Fruit fly (Drosophila melanogaster) whole organism, embryonic: ENCODE measurements around the gene slow.

Experiments used
- Asciz ChIP-seq: fragments of 200-800 bp; sonication (Bioruptor generic); optimal IDR thresholded peaks from 2 replicates; lab custom pipeline; 2017; ENCODE audit warnings: missing biosample characterization, mild to moderate bottlenecking, missing genetic modification characterization, missing genetic modification reagents
- Blimp-1 ChIP-seq: fragments of 200-800 bp; sonication (Bioruptor generic); optimal IDR thresholded peaks from 3 replicates; lab custom pipeline; 2018; ENCODE audit warnings: missing biosample characterization, missing genetic modification characterization, mild to moderate bottlenecking, moderate library complexity, missing genetic modification reagents
- CG10209 ChIP-seq: fragments of 200-800 bp; sonication (Bioruptor generic); optimal IDR thresholded peaks from 3 replicates; lab custom pipeline; 2017; ENCODE audit warnings: missing biosample characterization, mild to moderate bottlenecking, missing genetic modification characterization, missing genetic modification reagents
- CG11723 ChIP-seq: fragments of 200-800 bp; sonication (Bioruptor generic); optimal IDR thresholded peaks from 2 replicates; lab custom pipeline; 2017; ENCODE audit warnings: missing biosample characterization, mild to moderate bottlenecking, missing genetic modification characterization
- CG1233 ChIP-seq: fragments of 200-800 bp; sonication (Bioruptor generic); optimal IDR thresholded peaks from 4 replicates; lab custom pipeline; 2018; ENCODE audit warnings: missing biosample characterization, mild to moderate bottlenecking, missing genetic modification characterization
- CG15514 ChIP-seq: fragments of 200-800 bp; sonication (Bioruptor generic); optimal IDR thresholded peaks from 3 replicates; lab custom pipeline; 2017; ENCODE audit warnings: missing biosample characterization, missing genetic modification characterization, mild to moderate bottlenecking, moderate library complexity, missing genetic modification reagents
- CG17361 ChIP-seq: fragments of 200-800 bp; sonication (Bioruptor generic); IDR thresholded peaks from 3 replicates; pipeline ENCODE4 v1.3.6; 2022; ENCODE audit warnings: missing biosample characterization, missing genetic modification characterization
- CG17829 ChIP-seq: fragments of 200-800 bp; optimal IDR thresholded peaks from 2 replicates; lab custom pipeline; 2019; ENCODE audit warnings: missing biosample characterization, mild to moderate bottlenecking, missing genetic modification characterization, moderate library complexity
- CG1792 ChIP-seq: fragments of 200-800 bp; sonication (Bioruptor generic); optimal IDR thresholded peaks from 2 replicates; lab custom pipeline; 2016; ENCODE audit warnings: missing biosample characterization, missing genetic modification characterization
- CG2889 ChIP-seq: fragments of 200-800 bp; sonication (Bioruptor generic); IDR thresholded peaks from 3 replicates; pipeline ENCODE4 v1.3.6; 2022; ENCODE audit warnings: missing biosample characterization, missing genetic modification characterization
- CG30431 ChIP-seq: fragments of 200-800 bp; sonication (Bioruptor generic); optimal IDR thresholded peaks from 2 replicates; lab custom pipeline; 2017; ENCODE audit warnings: missing biosample characterization, missing genetic modification characterization
- CG3847 ChIP-seq: fragments of 200-800 bp; sonication (Bioruptor generic); IDR thresholded peaks from 2 replicates; pipeline ENCODE4 v1.3.6; 2022; ENCODE audit warnings: missing biosample characterization, missing genetic modification characterization
- CG4282 ChIP-seq: fragments of 200-800 bp; sonication (Bioruptor generic); optimal IDR thresholded peaks from 2 replicates; lab custom pipeline; 2016; ENCODE audit warnings: missing biosample characterization, missing genetic modification characterization
- CG6765 ChIP-seq: fragments of 200-800 bp; sonication (Bioruptor generic); optimal IDR thresholded peaks from 3 replicates; lab custom pipeline; 2017; ENCODE audit warnings: missing biosample characterization, mild to moderate bottlenecking, missing genetic modification characterization
- CG7271 ChIP-seq: fragments of 200-800 bp; sonication (Bioruptor generic); optimal IDR thresholded peaks from 2 replicates; lab custom pipeline; 2018; ENCODE audit warnings: missing biosample characterization, mild to moderate bottlenecking, missing genetic modification characterization, moderate library complexity
- CG7963 ChIP-seq: fragments of 200-800 bp; sonication (Bioruptor generic); IDR thresholded peaks from 3 replicates; pipeline ENCODE4 v1.3.6; 2022; ENCODE audit warnings: missing biosample characterization, missing genetic modification characterization; ENCODE audit not compliant: partially characterized antibody
- CG8924 ChIP-seq: fragments of 200-800 bp; optimal IDR thresholded peaks from 3 replicates; lab custom pipeline; 2019; ENCODE audit warnings: missing biosample characterization, mild to moderate bottlenecking, missing genetic modification characterization, moderate library complexity
- CG9215 ChIP-seq: fragments of 200-800 bp; sonication (Bioruptor generic); IDR thresholded peaks from 2 replicates; pipeline ENCODE4 v1.3.6; 2022; ENCODE audit warnings: missing biosample characterization, missing genetic modification characterization
- Drgx ChIP-seq: fragments of 200-800 bp; sonication (Bioruptor generic); IDR thresholded peaks from 2 replicates; pipeline ENCODE4 v1.3.6; 2022; ENCODE audit warnings: missing biosample characterization, missing genetic modification characterization
- E2f1 ChIP-seq: fragments of 200-800 bp; sonication (Bioruptor generic); IDR thresholded peaks from 2 replicates; pipeline ENCODE4 v1.3.6; 2022; ENCODE audit warnings: missing biosample characterization, missing genetic modification characterization
- Elba2 ChIP-seq: fragments of 200-800 bp; sonication (Bioruptor generic); optimal IDR thresholded peaks from 3 replicates; lab custom pipeline; 2016; ENCODE audit warnings: missing biosample characterization, missing genetic modification characterization
- GATAe ChIP-seq: fragments of 200-800 bp; sonication (Bioruptor generic); conservative IDR thresholded peaks from 2 replicates; pipeline ENCODE4 v1.3.6; 2022; ENCODE audit warnings: missing biosample characterization, missing genetic modification characterization
- H15 ChIP-seq: fragments of 200-800 bp; sonication (Bioruptor generic); IDR thresholded peaks from 3 replicates; pipeline ENCODE4 v1.3.6; 2022; ENCODE audit warnings: missing biosample characterization, missing genetic modification characterization
- H2.0 ChIP-seq: fragments of 200-800 bp; sonication (Bioruptor generic); IDR thresholded peaks from 2 replicates; pipeline ENCODE4 v1.3.6; 2022; ENCODE audit warnings: missing biosample characterization, missing genetic modification characterization
- Hmx ChIP-seq: fragments of 200-800 bp; sonication (Bioruptor generic); optimal IDR thresholded peaks from 2 replicates; lab custom pipeline; 2016; ENCODE audit warnings: missing biosample characterization, missing genetic modification characterization
- Hr39 ChIP-seq: fragments of >200 bp; optimal IDR thresholded peaks from 2 replicates; lab custom pipeline; 2017
- Lhr ChIP-seq: fragments of 200-800 bp; sonication (Bioruptor generic); optimal IDR thresholded peaks from 3 replicates; lab custom pipeline; 2017; ENCODE audit warnings: mild to moderate bottlenecking, missing biosample characterization, missing genetic modification reagents, missing genetic modification characterization
- Mrtf ChIP-seq: fragments of 200-800 bp; sonication (Bioruptor generic); IDR thresholded peaks from 3 replicates; pipeline ENCODE4 v1.3.6; 2022; ENCODE audit warnings: missing biosample characterization, missing genetic modification characterization
- NC2α ChIP-seq: fragments of 200-800 bp; sonication (Bioruptor generic); optimal IDR thresholded peaks from 2 replicates; lab custom pipeline; 2016; ENCODE audit warnings: missing biosample characterization, missing genetic modification characterization
- Ravus ChIP-seq: fragments of 200-800 bp; sonication (Bioruptor generic); IDR thresholded peaks from 2 replicates; pipeline ENCODE4 v1.3.6; 2022; ENCODE audit warnings: missing biosample characterization, missing genetic modification characterization
- Sry-β ChIP-seq: fragments of 200-800 bp; sonication (Bioruptor generic); optimal IDR thresholded peaks from 2 replicates; lab custom pipeline; 2018; ENCODE audit warnings: missing biosample characterization, mild to moderate bottlenecking, missing genetic modification characterization, moderate library complexity
- Xbp1 ChIP-seq: fragments of 200-800 bp; sonication (Bioruptor generic); optimal IDR thresholded peaks from 3 replicates; lab custom pipeline; 2016; ENCODE audit warnings: missing biosample characterization, mild to moderate bottlenecking, missing genetic modification characterization
- abd-A ChIP-seq: fragments of 200-800 bp; sonication (Bioruptor generic); optimal IDR thresholded peaks from 3 replicates; lab custom pipeline; 2019; ENCODE audit warnings: missing biosample characterization, mild to moderate bottlenecking, missing genetic modification characterization, moderate library complexity
- al ChIP-seq: fragments of 200-800 bp; sonication (Bioruptor generic); IDR thresholded peaks from 2 replicates; pipeline ENCODE4 v1.3.6; 2022; ENCODE audit warnings: missing biosample characterization, missing genetic modification characterization
- ara ChIP-seq: fragments of 200-800 bp; sonication (Bioruptor generic); IDR thresholded peaks from 2 replicates; pipeline ENCODE4 v1.3.6; 2022; ENCODE audit warnings: missing biosample characterization, missing genetic modification characterization
- bbx ChIP-seq: fragments of 200-800 bp; sonication (Bioruptor generic); IDR thresholded peaks from 2 replicates; pipeline ENCODE4 v1.3.6; 2022; ENCODE audit warnings: missing biosample characterization, missing genetic modification characterization; ENCODE audit not compliant: partially characterized antibody
- dimm ChIP-seq: fragments of 200-800 bp; sonication (Bioruptor generic); IDR thresholded peaks from 2 replicates; pipeline ENCODE4 v1.3.6; 2022; ENCODE audit warnings: missing biosample characterization, missing genetic modification characterization
- dpn ChIP-seq, 2 experiments: fragments of 200-800 bp; sonication (Bioruptor generic); optimal IDR thresholded peaks; 3 replicates each; lab custom pipeline; 2016; ENCODE audit warnings: missing biosample characterization in 2 of 2, missing genetic modification characterization in 2 of 2
- esg ChIP-seq: fragments of 200-800 bp; sonication (Bioruptor generic); conservative IDR thresholded peaks from 2 replicates; pipeline ENCODE4 v1.3.6; 2022; ENCODE audit warnings: missing biosample characterization, missing genetic modification characterization
- eyg ChIP-seq: fragments of 200-800 bp; sonication (Bioruptor generic); optimal IDR thresholded peaks from 3 replicates; lab custom pipeline; 2016; ENCODE audit warnings: missing biosample characterization, missing genetic modification characterization
- fd64A ChIP-seq: fragments of 200-800 bp; sonication (Bioruptor generic); optimal IDR thresholded peaks from 3 replicates; lab custom pipeline; 2018; ENCODE audit warnings: missing biosample characterization, mild to moderate bottlenecking, missing genetic modification characterization
- hb ChIP-seq: fragments of 200-800 bp; sonication (Bioruptor generic); IDR thresholded peaks from 3 replicates; pipeline ENCODE4 v1.3.6; 2022; ENCODE audit warnings: missing biosample characterization, missing genetic modification characterization; ENCODE audit not compliant: partially characterized antibody
- rib ChIP-seq: fragments of 200-800 bp; sonication (Bioruptor generic); IDR thresholded peaks from 2 replicates; pipeline ENCODE4 v1.3.6; 2022; ENCODE audit warnings: missing biosample characterization, missing genetic modification characterization
- sc ChIP-seq, 3 experiments: fragments of >200 bp in 2 of 3; fragments of 200-800 bp in 1 of 3; sonication (Bioruptor generic) in 1 of 3; optimal IDR thresholded peaks; 2 replicates in 2 of 3; 3 replicates in 1 of 3; lab custom pipeline; 2017; ENCODE audit warnings: mild to moderate bottlenecking in 1 of 3, missing biosample characterization in 1 of 3, missing genetic modification characterization in 1 of 3, missing genetic modification reagents in 1 of 3
- seq ChIP-seq: fragments of 200-800 bp; sonication (Bioruptor generic); IDR thresholded peaks from 2 replicates; pipeline ENCODE4 v1.3.6; 2022; ENCODE audit warnings: missing biosample characterization, missing genetic modification characterization
- sima ChIP-seq: fragments of 200-800 bp; sonication (Bioruptor generic); optimal IDR thresholded peaks from 2 replicates; lab custom pipeline; 2016; ENCODE audit warnings: missing biosample characterization, missing genetic modification characterization
- sna ChIP-seq: fragments of 200-800 bp; sonication (Bioruptor generic); IDR thresholded peaks from 2 replicates; pipeline ENCODE4 v1.3.6; 2022; ENCODE audit warnings: missing biosample characterization, missing genetic modification characterization; ENCODE audit not compliant: partially characterized antibody
- sug ChIP-seq: fragments of 200-800 bp; optimal IDR thresholded peaks from 2 replicates; lab custom pipeline; 2019; ENCODE audit warnings: missing biosample characterization, mild to moderate bottlenecking, missing genetic modification characterization, moderate library complexity
- tgo ChIP-seq: fragments of 200-800 bp; sonication (Bioruptor generic); IDR thresholded peaks from 3 replicates; pipeline ENCODE4 v1.3.6; 2022; ENCODE audit warnings: missing biosample characterization, missing genetic modification characterization
- ttk ChIP-seq: fragments of 200-800 bp; sonication (Bioruptor generic); IDR thresholded peaks from 2 replicates; pipeline ENCODE4 v2.1.2; 2022; ENCODE audit warnings: missing biosample characterization, missing genetic modification characterization
- unc-4 ChIP-seq: fragments of 200-800 bp; sonication (Bioruptor generic); IDR thresholded peaks from 2 replicates; pipeline ENCODE4 v1.3.6; 2022; ENCODE audit warnings: missing biosample characterization, missing genetic modification characterization; ENCODE audit not compliant: partially characterized antibody
- vvl ChIP-seq: fragments of 200-800 bp; sonication (Bioruptor generic); IDR thresholded peaks from 2 replicates; pipeline ENCODE4 v1.3.6; 2022; ENCODE audit warnings: missing biosample characterization, missing genetic modification characterization

The slow gene

DNA sequence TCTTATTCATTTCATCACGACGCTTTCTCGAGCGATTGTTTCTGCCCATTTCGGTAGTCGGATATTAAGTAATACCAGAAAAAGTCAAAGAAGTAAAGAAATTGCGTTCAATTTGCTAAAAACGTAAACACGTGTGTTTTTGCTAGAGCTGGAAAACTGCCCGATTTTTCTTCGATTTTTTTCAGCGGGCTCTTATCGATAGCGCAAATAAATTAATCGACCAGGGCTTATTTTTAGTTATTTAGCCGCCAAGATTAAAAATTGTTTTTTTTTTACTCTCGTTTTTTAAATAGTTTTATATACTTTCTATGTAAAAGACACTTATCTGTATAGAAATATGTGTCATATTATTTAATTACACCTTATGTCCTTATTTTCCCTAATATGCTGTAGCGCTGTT, 21.7 kb downstream of the slow start, which contains the start of gene CG15019 (continued):
- no peak for TF ChIP-seq H2.0 (GFP tag; lab: Robert Waterston, UW)
- no peak for TF ChIP-seq sc (optimal IDR thresholded peaks at IDR 0.05; lab: Kevin White, UChicago)
- TF ChIP-seq sc (GFP tag; optimal IDR thresholded peaks at IDR 0.05; lab: Kevin White, UChicago) = no peak
- no peak for TF ChIP-seq Sry-β (GFP tag; lab: Kevin White, UChicago)
- no peak for TF ChIP-seq hb
- no peak for TF ChIP-seq CG7271 (tag; lab: Kevin White, UChicago)
- TF ChIP-seq tgo = no peak
- TF ChIP-seq GATAe (GFP tag; lab: Robert Waterston, UW) = no peak
- no peak for TF ChIP-seq CG1233 (GFP tag; lab: Kevin White, UChicago)
- TF ChIP-seq unc-4 (GFP tag; lab: Robert Waterston, UW) = peak; percentile 82
- TF ChIP-seq dpn (GFP tag; optimal IDR thresholded peaks at IDR 0.05; lab: Kevin White, UChicago) = no peak
- no peak for TF ChIP-seq vvl (GFP tag; lab: Robert Waterston, UW)
- TF ChIP-seq dimm = no peak
- peak; percentile 41; the same call in 1 of the 2 replicates for TF ChIP-seq E2f1 (GFP tag; lab: Robert Waterston, UW)
- no peak for TF ChIP-seq Hr39 (lab: Kevin White, UChicago)
- TF ChIP-seq CG6765 (GFP tag; lab: Kevin White, UChicago) = no peak
- no peak; the same call in 2 of the 3 replicates for TF ChIP-seq CG7963 (GFP tag; lab: Robert Waterston, UW)
- TF ChIP-seq esg = no peak
- no peak for TF ChIP-seq CG2889 (GFP tag; lab: Robert Waterston, UW)
- no peak for TF ChIP-seq ttk (GFP tag; lab: Robert Waterston, UW)
- peak; percentile 76; the same call in 1 of the 2 replicates for TF ChIP-seq sna (GFP tag; lab: Robert Waterston, UW)
- no peak for TF ChIP-seq Mrtf (GFP tag; lab: Robert Waterston, UW)
- no peak for TF ChIP-seq Elba2 (GFP tag; lab: Kevin White, UChicago)
- TF ChIP-seq eyg = no peak
- no peak for TF ChIP-seq seq (GFP tag; lab: Robert Waterston, UW)
- no peak for TF ChIP-seq CG10209 (GFP tag; lab: Kevin White, UChicago)
- no peak for TF ChIP-seq rib (GFP tag; lab: Robert Waterston, UW)
- TF ChIP-seq CG17361 (GFP tag; lab: Robert Waterston, UW) = no peak
- TF ChIP-seq CG8924 = no peak
- TF ChIP-seq NC2α (GFP tag; lab: Kevin White, UChicago) = no peak
- TF ChIP-seq Xbp1 (GFP tag; lab: Kevin White, UChicago) = no peak
- TF ChIP-seq sima (GFP tag; lab: Kevin White, UChicago) = no peak
- no peak for TF ChIP-seq CG3847 (GFP tag; lab: Robert Waterston, UW)
- TF ChIP-seq ara = no peak
- TF ChIP-seq CG17829 (tag; lab: Kevin White, UChicago) = no peak
- TF ChIP-seq CG1792 (GFP tag; lab: Kevin White, UChicago) = no peak
- TF ChIP-seq abd-A (tag; lab: Kevin White, UChicago) = no peak
- TF ChIP-seq CG9215 (GFP tag; lab: Robert Waterston, UW) = no peak
- no peak for TF ChIP-seq CG30431 (GFP tag; lab: Kevin White, UChicago)
- no peak for TF ChIP-seq al (GFP tag; lab: Robert Waterston, UW)
- TF ChIP-seq fd64A (GFP tag; lab: Kevin White, UChicago) = no peak
- TF ChIP-seq Drgx (GFP tag; lab: Robert Waterston, UW) = no peak
- TF ChIP-seq Hmx = no peak
- TF ChIP-seq bbx (GFP tag; lab: Robert Waterston, UW) = peak; percentile 82
- peak; percentile 10 for TF ChIP-seq CG15514 (GFP tag; lab: Kevin White, UChicago)
- TF ChIP-seq Blimp-1 = no peak
- TF ChIP-seq H15 (GFP tag; lab: Robert Waterston, UW) = no peak
- TF ChIP-seq sug = no peak
- no peak for TF ChIP-seq Asciz (GFP tag; lab: Kevin White, UChicago)
- no peak for TF ChIP-seq CG4282
- TF ChIP-seq CG11723 = no peak
- TF ChIP-seq Lhr (GFP tag; lab: Kevin White, UChicago) = no peak
- no peak for TF ChIP-seq Ravus (GFP tag; lab: Robert Waterston, UW)
